Fruit fly (Drosophila melanogaster): ENCODE results near the gene CG31140.

The CG31140 gene

DNA sequence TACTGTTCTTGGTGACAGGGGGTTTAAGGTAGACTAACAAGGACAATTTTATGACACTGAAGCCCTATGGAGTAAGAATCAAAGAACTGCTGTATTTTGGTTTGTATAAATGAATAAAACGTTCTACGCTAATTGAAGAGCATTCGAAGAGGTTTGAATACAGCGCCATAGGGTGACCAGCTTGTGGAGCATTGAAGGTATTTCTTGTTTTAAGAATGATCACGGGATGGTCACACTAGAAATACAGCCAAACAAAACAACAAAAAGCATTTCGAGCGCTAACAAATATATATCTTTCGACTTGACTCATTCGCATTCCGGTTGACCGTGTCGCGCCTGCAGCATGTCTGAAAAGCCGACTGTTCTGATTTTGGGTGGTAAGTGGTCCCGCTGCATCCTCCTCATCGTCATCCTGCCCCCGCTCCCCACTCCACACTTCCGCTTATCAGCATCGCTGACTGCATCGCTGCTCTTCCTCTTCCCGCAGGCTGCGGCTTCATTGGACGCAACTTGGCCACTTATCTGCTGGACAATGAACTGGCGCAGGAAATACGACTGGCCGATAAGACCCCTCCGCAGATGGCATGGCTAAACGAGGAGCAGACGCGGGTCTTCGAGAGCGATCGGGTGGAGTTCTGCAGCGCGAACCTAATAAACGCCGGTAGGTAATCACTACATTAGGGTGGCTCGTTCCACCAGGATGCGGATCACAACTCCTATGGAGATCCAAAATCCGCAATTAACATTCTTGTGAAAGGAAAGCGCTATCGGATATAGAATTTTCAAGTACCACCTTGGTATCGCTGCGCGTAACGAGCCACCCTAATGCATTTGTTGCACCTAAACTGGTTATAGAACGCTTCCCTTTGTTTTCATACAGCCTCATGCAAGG lies 29.1 kb upstream of the CG31140 start, which contains the start of gene CG5854 (continued):
- no peak for TF ChIP-seq CG2199 (GFP tag; IDR thresholded peaks at IDR 0.05)
- TF ChIP-seq HLH4C (GFP tag; IDR thresholded peaks at IDR 0.05; ENCODE audit: partially characterized antibody) = no peak
- peak; percentile 38; the same call in 1 of the 3 replicates for TF ChIP-seq CG16813 (GFP tag; IDR thresholded peaks at IDR 0.05; ENCODE audit: partially characterized antibody)
- TF ChIP-seq aop (GFP tag; IDR thresholded peaks at IDR 0.05) = peak; percentile 50; the same call in 1 of the 2 replicates
- TF ChIP-seq CG2875 (GFP tag; optimal IDR thresholded peaks at IDR 0.05) = peak; percentile 74
- no peak for TF ChIP-seq CG7271 (tag; optimal IDR thresholded peaks at IDR 0.05)
- peak; percentile 76 for TF ChIP-seq CG2678 (tag; optimal IDR thresholded peaks at IDR 0.05)
- TF ChIP-seq CG17328 (GFP tag; IDR thresholded peaks at IDR 0.05) = peak; percentile 88
- TF ChIP-seq CG11085 (GFP tag; IDR thresholded peaks at IDR 0.05) = no peak
- TF ChIP-seq Spps (tag; optimal IDR thresholded peaks at IDR 0.05) = peak; percentile 29
- TF ChIP-seq B-H2 (GFP tag; optimal IDR thresholded peaks at IDR 0.05) = no peak
- peak; percentile 77 for TF ChIP-seq CG8089 (GFP tag; optimal IDR thresholded peaks at IDR 0.05)
- TF ChIP-seq Gug (GFP tag; IDR thresholded peaks at IDR 0.05) = peak; percentile 68; the same call in 2 of the 4 replicates
- TF ChIP-seq slou (GFP tag; optimal IDR thresholded peaks at IDR 0.05) = no peak
- TF ChIP-seq unc-4 (GFP tag; IDR thresholded peaks at IDR 0.05; ENCODE audit: partially characterized antibody) = no peak
- TF ChIP-seq Doc2 (GFP tag; IDR thresholded peaks at IDR 0.05) = no peak
- 0 out of 3 replicates have a peak, but pooled peaks have one; percentile 42 for TF ChIP-seq z (GFP tag; IDR thresholded peaks at IDR 0.05)
- peak; percentile 58 for TF ChIP-seq sisA (GFP tag; IDR thresholded peaks at IDR 0.05)
- peak; percentile 47; the same call in 2 of the 3 replicates for TF ChIP-seq croc (GFP tag; conservative IDR thresholded peaks at IDR 0.05)
- peak; percentile 48 for TF ChIP-seq pnt (GFP tag; optimal IDR thresholded peaks at IDR 0.05)
- TF ChIP-seq CG18619 (GFP tag; optimal IDR thresholded peaks at IDR 0.05) = peak; percentile 53
- TF ChIP-seq Ssrp (tag; optimal IDR thresholded peaks at IDR 0.05) = peak; percentile 68
- peak; percentile 14 for TF ChIP-seq D19B (GFP tag; optimal IDR thresholded peaks at IDR 0.05)
- peak; percentile 71 for TF ChIP-seq CG1792 (GFP tag; optimal IDR thresholded peaks at IDR 0.05)
- peak; percentile 22 for TF ChIP-seq Dek (tag; optimal IDR thresholded peaks at IDR 0.05)
- TF ChIP-seq schlank (tag; optimal IDR thresholded peaks at IDR 0.05) = peak; percentile 42
- TF ChIP-seq fd102C (GFP tag; optimal IDR thresholded peaks at IDR 0.05) = no peak
- no peak for TF ChIP-seq sima (GFP tag; optimal IDR thresholded peaks at IDR 0.05)
- peak; percentile 82 for TF ChIP-seq stc (GFP tag; IDR thresholded peaks at IDR 0.05)
- TF ChIP-seq fd3F (GFP tag; optimal IDR thresholded peaks at IDR 0.05) = peak; percentile 21
- peak; percentile 66 for TF ChIP-seq tgo (GFP tag; IDR thresholded peaks at IDR 0.05)
- TF ChIP-seq CG18764 (GFP tag; optimal IDR thresholded peaks at IDR 0.05) = peak; percentile 45
- peak; percentile 67 for TF ChIP-seq sob (GFP tag; IDR thresholded peaks at IDR 0.05)
- TF ChIP-seq eyg (GFP tag; optimal IDR thresholded peaks at IDR 0.05) = peak; percentile 35
- TF ChIP-seq CG7963 (GFP tag; IDR thresholded peaks at IDR 0.05; ENCODE audit: partially characterized antibody) = no peak
- TF ChIP-seq E2f1 (GFP tag; IDR thresholded peaks at IDR 0.05) = peak; percentile 53; the same call in 1 of the 2 replicates
- no peak for TF ChIP-seq CG34224 (GFP tag; IDR thresholded peaks at IDR 0.05; ENCODE audit: partially characterized antibody)
- peak; percentile 59 for TF ChIP-seq mam (GFP tag; optimal IDR thresholded peaks at IDR 0.05)
- TF ChIP-seq lola (GFP tag; optimal IDR thresholded peaks at IDR 0.05) = peak in 1 of 3 experiments; percentile 79
- TF ChIP-seq Aef1 (GFP tag; IDR thresholded peaks at IDR 0.05) = peak; percentile 37; the same call in 2 of the 3 replicates
- TF ChIP-seq phol (tag; optimal IDR thresholded peaks at IDR 0.05) = peak; percentile 72
- TF ChIP-seq Gsc (GFP tag; IDR thresholded peaks at IDR 0.05) = no peak
- TF ChIP-seq Mad (GFP tag; optimal IDR thresholded peaks at IDR 0.05) = peak; percentile 68
- TF ChIP-seq gt (GFP tag; IDR thresholded peaks at IDR 0.05) = peak; percentile 41; the same call in 1 of the 2 replicates
- TF ChIP-seq D19A (tag; optimal IDR thresholded peaks at IDR 0.05) = peak; percentile 51
- TF ChIP-seq CG7357 (GFP tag; IDR thresholded peaks at IDR 0.05) = 0 out of 3 replicates have a peak, but pooled peaks have one; percentile 34
- TF ChIP-seq CG1647 (GFP tag; optimal IDR thresholded peaks at IDR 0.05) = peak; percentile 59
- TF ChIP-seq Blimp-1 (GFP tag; optimal IDR thresholded peaks at IDR 0.05) = peak; percentile 75

Measured in whole organism, embryonic.